Fruit fly (Drosophila melanogaster): ENCODE results near the gene sn.
A peak's percentile ranks its signal among the peaks of the same experiment; 100 is the strongest.

The sn gene

DNA sequence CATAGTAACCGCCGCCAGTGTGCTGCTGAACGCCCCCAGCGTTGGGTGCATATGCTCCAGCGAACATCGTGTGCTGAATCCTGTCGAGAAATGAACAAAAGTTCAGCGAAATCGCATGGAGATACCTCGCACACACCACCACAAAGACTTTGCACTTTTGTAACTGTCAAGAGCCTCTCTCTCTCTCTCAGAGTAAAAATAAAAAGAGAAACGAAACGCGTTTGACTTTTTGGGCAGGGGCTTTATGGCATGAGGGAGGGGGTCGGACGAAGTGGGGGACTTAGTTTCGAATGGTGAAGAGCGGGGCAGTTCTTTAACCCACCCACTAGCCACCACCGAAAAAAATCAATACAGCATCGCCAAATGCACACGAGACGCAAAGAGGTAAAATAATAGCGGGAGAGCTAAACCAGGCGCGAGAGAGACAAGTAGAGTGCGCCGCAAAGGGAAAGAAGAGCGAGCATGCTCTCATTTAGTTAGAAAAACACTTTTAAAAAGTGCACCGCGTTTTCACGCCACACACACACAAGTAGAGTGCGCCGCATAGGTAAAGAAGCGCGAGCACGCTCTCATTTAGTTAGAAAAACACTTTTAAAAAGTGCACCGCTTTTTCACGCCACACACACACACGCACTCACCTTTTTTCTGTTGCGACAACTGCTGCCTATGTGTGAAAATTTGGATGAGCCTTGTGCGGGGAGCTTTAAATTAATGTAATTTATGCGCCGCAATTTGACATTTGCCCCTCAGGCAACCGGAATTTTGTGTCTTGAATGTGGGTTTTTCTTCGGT lies 33.4 kb upstream of the sn start:
- TF ChIP-seq peb (GFP tag; IDR thresholded peaks at IDR 0.05), result no peak
- TF ChIP-seq HLH3B (GFP tag; IDR thresholded peaks at IDR 0.05), result no peak
- no peak for TF ChIP-seq z (GFP tag; IDR thresholded peaks at IDR 0.05)
- TF ChIP-seq ken (GFP tag; IDR thresholded peaks at IDR 0.05), result no peak
- no peak for TF ChIP-seq Chrac-16 (GFP tag; optimal IDR thresholded peaks at IDR 0.05)
- no peak for TF ChIP-seq CG8944 (GFP tag; optimal IDR thresholded peaks at IDR 0.05)
- TF ChIP-seq CG1602 (GFP tag; optimal IDR thresholded peaks at IDR 0.05), result no peak
- no peak for TF ChIP-seq sens-2 (GFP tag; IDR thresholded peaks at IDR 0.05)
- no peak for TF ChIP-seq luna (GFP tag; optimal IDR thresholded peaks at IDR 0.05)
- no peak for TF ChIP-seq Dek (tag; optimal IDR thresholded peaks at IDR 0.05)
- TF ChIP-seq CG13894 (tag; optimal IDR thresholded peaks at IDR 0.05), result no peak
- TF ChIP-seq MTF-1 (GFP tag; optimal IDR thresholded peaks at IDR 0.05; ENCODE audit: borderline replicate concordance), result peak; percentile 87
- TF ChIP-seq CG17829 (tag; optimal IDR thresholded peaks at IDR 0.05), result no peak
- TF ChIP-seq ttk (GFP tag; IDR thresholded peaks at IDR 0.05), result no peak
- TF ChIP-seq nom (GFP tag; optimal IDR thresholded peaks at IDR 0.05), result peak; percentile 76
- no peak for TF ChIP-seq CG6689 (GFP tag; IDR thresholded peaks at IDR 0.05)
- no peak for TF ChIP-seq fru (optimal IDR thresholded peaks at IDR 0.05)
- TF ChIP-seq Spps (tag; optimal IDR thresholded peaks at IDR 0.05), result no peak
- no peak for TF ChIP-seq sd (tag; optimal IDR thresholded peaks at IDR 0.05)
- TF ChIP-seq tll (GFP tag; optimal IDR thresholded peaks at IDR 0.05), result no peak
- TF ChIP-seq nerfin-1 (tag; optimal IDR thresholded peaks at IDR 0.05), result peak; percentile 1
- TF ChIP-seq CG13287 (GFP tag; IDR thresholded peaks at IDR 0.05; ENCODE audit: partially characterized antibody), result peak; percentile 11
- TF ChIP-seq lilli (GFP tag; optimal IDR thresholded peaks at IDR 0.05), result no peak
- TF ChIP-seq sna (GFP tag; IDR thresholded peaks at IDR 0.05; ENCODE audit: partially characterized antibody), result no peak; the same call in 1 of the 2 replicates
- no peak for TF ChIP-seq CG7745 (tag; optimal IDR thresholded peaks at IDR 0.05)
- TF ChIP-seq kni (GFP tag; optimal IDR thresholded peaks at IDR 0.05), result peak; percentile 76
- TF ChIP-seq CG12071 (GFP tag; optimal IDR thresholded peaks at IDR 0.05), result no peak
- TF ChIP-seq CG11696 (GFP tag; IDR thresholded peaks at IDR 0.05), result no peak
- TF ChIP-seq emc (GFP tag; optimal IDR thresholded peaks at IDR 0.05), result no peak
- no peak for TF ChIP-seq CG11456 (GFP tag; IDR thresholded peaks at IDR 0.05)
- no peak for TF ChIP-seq gsb (GFP tag; IDR thresholded peaks at IDR 0.05)
- peak; percentile 6 for TF ChIP-seq CG1832 (GFP tag; optimal IDR thresholded peaks at IDR 0.05)
- TF ChIP-seq CG6791 (GFP tag; IDR thresholded peaks at IDR 0.05; ENCODE audit: partially characterized antibody), result no peak
- TF ChIP-seq grau (tag; optimal IDR thresholded peaks at IDR 0.05), result no peak
- no peak for TF ChIP-seq CG6254 (GFP tag; optimal IDR thresholded peaks at IDR 0.05)
- TF ChIP-seq gcm (GFP tag; optimal IDR thresholded peaks at IDR 0.05), result no peak
- TF ChIP-seq CG17912 (GFP tag; optimal IDR thresholded peaks at IDR 0.05), result no peak
- no peak for TF ChIP-seq CG2199 (GFP tag; IDR thresholded peaks at IDR 0.05)
- peak in 1 of 2 experiments; percentile 9 for TF ChIP-seq bsh (GFP tag; optimal IDR thresholded peaks at IDR 0.05)
- no peak for TF ChIP-seq CG15696 (tag; optimal IDR thresholded peaks at IDR 0.05)
- TF ChIP-seq Hr78 (GFP tag; optimal IDR thresholded peaks at IDR 0.05), result peak in 1 of 2 experiments; percentile 30
- peak; percentile 65 for TF ChIP-seq Med (GFP tag)
- peak in 1 of 2 experiments; percentile 91 for TF ChIP-seq Trl (optimal IDR thresholded peaks at IDR 0.05)
- TF ChIP-seq Trl (GFP tag; optimal IDR thresholded peaks at IDR 0.05), result no peak
- TF ChIP-seq CG3838 (GFP tag; optimal IDR thresholded peaks at IDR 0.05), result no peak
- no peak for TF ChIP-seq Asciz (GFP tag; optimal IDR thresholded peaks at IDR 0.05)
- TF ChIP-seq seq (GFP tag; IDR thresholded peaks at IDR 0.05), result peak; percentile 25; the same call in 1 of the 2 replicates
- no peak for TF ChIP-seq fd3F (GFP tag; optimal IDR thresholded peaks at IDR 0.05)
- no peak for TF ChIP-seq mam (GFP tag; optimal IDR thresholded peaks at IDR 0.05)

All from whole organism, embryonic.